Fruit fly (Drosophila melanogaster) whole organism, embryonic: ENCODE results near the gene CheB98a.

Experiments
- Adf1 ChIP-seq: fragments of 200-800 bp; sonication (Bioruptor generic); IDR thresholded peaks from 2 replicates; pipeline ENCODE4 v1.3.6; 2022; ENCODE audit warnings: missing biosample characterization, missing genetic modification characterization
- Atf6 ChIP-seq: fragments of 200-800 bp; sonication (Bioruptor generic); IDR thresholded peaks from 2 replicates; pipeline ENCODE4 v1.3.6; 2022; ENCODE audit warnings: missing biosample characterization, missing genetic modification characterization
- CG10543 ChIP-seq: fragments of 200-800 bp; sonication (Bioruptor generic); optimal IDR thresholded peaks from 3 replicates; lab custom pipeline; 2017; ENCODE audit warnings: missing biosample characterization, mild to moderate bottlenecking, missing genetic modification characterization, moderate library complexity
- CG11504 ChIP-seq: fragments of 200-800 bp; sonication (Bioruptor generic); optimal IDR thresholded peaks from 3 replicates; lab custom pipeline; 2019; ENCODE audit warnings: missing biosample characterization, mild to moderate bottlenecking, missing genetic modification characterization, moderate library complexity
- CG12769 ChIP-seq: fragments of 200-800 bp; sonication (Bioruptor generic); optimal IDR thresholded peaks from 2 replicates; lab custom pipeline; 2019; ENCODE audit warnings: missing biosample characterization, mild to moderate bottlenecking, missing genetic modification characterization, moderate library complexity
- CG13123 ChIP-seq: fragments of 200-800 bp; sonication (Bioruptor generic); optimal IDR thresholded peaks from 2 replicates; lab custom pipeline; 2016; ENCODE audit warnings: missing biosample characterization, missing genetic modification characterization
- CG14860 ChIP-seq: fragments of 200-800 bp; sonication (Bioruptor generic); IDR thresholded peaks from 3 replicates; pipeline ENCODE4 v1.3.6; 2022; ENCODE audit warnings: missing biosample characterization, missing genetic modification characterization; ENCODE audit not compliant: partially characterized antibody
- CG15514 ChIP-seq: fragments of 200-800 bp; sonication (Bioruptor generic); optimal IDR thresholded peaks from 3 replicates; lab custom pipeline; 2017; ENCODE audit warnings: missing biosample characterization, missing genetic modification characterization, mild to moderate bottlenecking, moderate library complexity, missing genetic modification reagents
- CG17385 ChIP-seq: fragments of 200-800 bp; sonication (Bioruptor generic); optimal IDR thresholded peaks from 3 replicates; lab custom pipeline; 2018; ENCODE audit warnings: missing biosample characterization, mild to moderate bottlenecking, missing genetic modification characterization
- CG3065 ChIP-seq: fragments of 200-800 bp; sonication (Bioruptor generic); optimal IDR thresholded peaks from 2 replicates; lab custom pipeline; 2016; ENCODE audit warnings: missing biosample characterization, missing genetic modification characterization
- CG4404 ChIP-seq: fragments of 200-800 bp; sonication (Bioruptor generic); IDR thresholded peaks from 2 replicates; pipeline ENCODE4 v1.3.6; 2022; ENCODE audit warnings: missing biosample characterization, missing genetic modification characterization
- CG7372 ChIP-seq: fragments of 200-800 bp; sonication (Bioruptor generic); IDR thresholded peaks from 2 replicates; pipeline ENCODE4 v1.3.6; 2022; ENCODE audit warnings: missing biosample characterization, missing genetic modification characterization
- CG7745 ChIP-seq: fragments of 200-800 bp; sonication (Bioruptor generic); optimal IDR thresholded peaks from 2 replicates; lab custom pipeline; 2018; ENCODE audit warnings: missing biosample characterization, mild to moderate bottlenecking, missing genetic modification characterization, moderate library complexity
- CG8281 ChIP-seq: fragments of 200-800 bp; sonication (Bioruptor generic); optimal IDR thresholded peaks from 2 replicates; lab custom pipeline; 2018; ENCODE audit warnings: missing biosample characterization, mild to moderate bottlenecking, missing genetic modification characterization, moderate library complexity
- CG9932 ChIP-seq: fragments of 200-800 bp; sonication (Bioruptor generic); IDR thresholded peaks from 2 replicates; pipeline ENCODE4 v1.3.6; 2022; ENCODE audit warnings: missing biosample characterization, missing genetic modification characterization
- CHES-1-like ChIP-seq: fragments of 200-800 bp; sonication (Bioruptor generic); optimal IDR thresholded peaks from 2 replicates; lab custom pipeline; 2016; ENCODE audit warnings: missing biosample characterization, missing genetic modification characterization
- D19A ChIP-seq: fragments of 200-800 bp; optimal IDR thresholded peaks from 3 replicates; lab custom pipeline; 2019; ENCODE audit warnings: missing biosample characterization, mild to moderate bottlenecking, missing genetic modification characterization, moderate library complexity
- Doc3 ChIP-seq: fragments of 200-800 bp; sonication (Bioruptor generic); IDR thresholded peaks from 3 replicates; pipeline ENCODE4 v1.3.6; 2022; ENCODE audit warnings: missing biosample characterization, missing genetic modification characterization; ENCODE audit not compliant: partially characterized antibody
- HLH4C ChIP-seq: fragments of 200-800 bp; sonication (Bioruptor generic); IDR thresholded peaks from 3 replicates; pipeline ENCODE4 v1.3.6; 2022; ENCODE audit warnings: missing biosample characterization, missing genetic modification characterization; ENCODE audit not compliant: partially characterized antibody
- HLHmδ ChIP-seq: fragments of 200-800 bp; sonication (Bioruptor generic); optimal IDR thresholded peaks from 2 replicates; lab custom pipeline; 2018; ENCODE audit warnings: missing biosample characterization, mild to moderate bottlenecking, missing genetic modification characterization, moderate library complexity
- Hey ChIP-seq: fragments of 200-800 bp; sonication (Bioruptor generic); optimal IDR thresholded peaks from 3 replicates; lab custom pipeline; 2018; ENCODE audit warnings: missing biosample characterization, mild to moderate bottlenecking, missing genetic modification characterization
- HmgD ChIP-seq: fragments of 200-800 bp; sonication (Bioruptor generic); optimal IDR thresholded peaks from 3 replicates; lab custom pipeline; 2016; ENCODE audit warnings: missing biosample characterization, missing genetic modification characterization
- Med ChIP-seq: fragments of 200-800 bp; sonication (Bioruptor generic); peaks from one replicate; lab custom pipeline; 2016; ENCODE audit warnings: missing biosample characterization, missing genetic modification characterization, mild to moderate bottlenecking, inconsistent platforms, moderate library complexity
- NfI ChIP-seq: fragments of 200-800 bp; sonication (Bioruptor generic); optimal IDR thresholded peaks from 3 replicates; lab custom pipeline; 2018; ENCODE audit warnings: missing biosample characterization, mild to moderate bottlenecking, missing genetic modification characterization, moderate library complexity
- Ptx1 ChIP-seq: fragments of 200-800 bp; sonication (Bioruptor generic); IDR thresholded peaks from 2 replicates; pipeline ENCODE4 v1.3.6; 2022; ENCODE audit warnings: missing biosample characterization, missing genetic modification characterization
- Rfx ChIP-seq: fragments of 200-800 bp; sonication (Bioruptor generic); IDR thresholded peaks from 2 replicates; pipeline ENCODE4 v1.3.6; 2022; ENCODE audit warnings: missing biosample characterization, missing genetic modification characterization
- abd-A ChIP-seq: fragments of 200-800 bp; sonication (Bioruptor generic); optimal IDR thresholded peaks from 3 replicates; lab custom pipeline; 2019; ENCODE audit warnings: missing biosample characterization, mild to moderate bottlenecking, missing genetic modification characterization, moderate library complexity
- az2 ChIP-seq: fragments of 200-800 bp; sonication (Bioruptor generic); optimal IDR thresholded peaks from 3 replicates; lab custom pipeline; 2016; ENCODE audit warnings: missing biosample characterization, missing genetic modification characterization
- bbx ChIP-seq: fragments of 200-800 bp; sonication (Bioruptor generic); IDR thresholded peaks from 2 replicates; pipeline ENCODE4 v1.3.6; 2022; ENCODE audit warnings: missing biosample characterization, missing genetic modification characterization; ENCODE audit not compliant: partially characterized antibody
- cad ChIP-seq: fragments of >200 bp; optimal IDR thresholded peaks from 2 replicates; lab custom pipeline; 2017; ENCODE audit warnings: missing biosample characterization, missing genetic modification characterization
- crol ChIP-seq: fragments of 200-800 bp; sonication (Bioruptor generic); IDR thresholded peaks from 2 replicates; pipeline ENCODE4 v1.3.6; 2022; ENCODE audit warnings: missing biosample characterization, missing genetic modification characterization
- cwo ChIP-seq: fragments of 200-800 bp; sonication (Bioruptor generic); optimal IDR thresholded peaks from 3 replicates; lab custom pipeline; 2017; ENCODE audit warnings: missing biosample characterization, missing genetic modification characterization, mild to moderate bottlenecking, moderate library complexity, missing genetic modification reagents
- gsb ChIP-seq: fragments of 200-800 bp; sonication (Bioruptor generic); IDR thresholded peaks from 2 replicates; pipeline ENCODE4 v1.3.6; 2022; ENCODE audit warnings: missing biosample characterization, missing genetic modification characterization
- knrl ChIP-seq: fragments of 200-800 bp; sonication (Bioruptor generic); IDR thresholded peaks from 3 replicates; pipeline ENCODE4 v1.3.6; 2022; ENCODE audit warnings: missing biosample characterization, missing genetic modification characterization; ENCODE audit not compliant: partially characterized antibody
- lilli ChIP-seq: fragments of 200-800 bp; sonication (Bioruptor generic); optimal IDR thresholded peaks from 3 replicates; lab custom pipeline; 2016; ENCODE audit warnings: missing biosample characterization, missing genetic modification characterization
- nerfin-1 ChIP-seq: fragments of 200-800 bp; sonication (Bioruptor generic); optimal IDR thresholded peaks from 3 replicates; lab custom pipeline; 2019; ENCODE audit warnings: missing biosample characterization, mild to moderate bottlenecking, missing genetic modification characterization, moderate library complexity
- pros ChIP-seq: fragments of 200-800 bp; sonication (Bioruptor generic); optimal IDR thresholded peaks from 3 replicates; lab custom pipeline; 2019; ENCODE audit warnings: missing biosample characterization, mild to moderate bottlenecking, missing genetic modification characterization, moderate library complexity
- rib ChIP-seq: fragments of 200-800 bp; sonication (Bioruptor generic); IDR thresholded peaks from 2 replicates; pipeline ENCODE4 v1.3.6; 2022; ENCODE audit warnings: missing biosample characterization, missing genetic modification characterization
- row ChIP-seq: fragments of 200-800 bp; sonication (Bioruptor generic); IDR thresholded peaks from 3 replicates; pipeline ENCODE4 v1.3.6; 2022; ENCODE audit warnings: missing biosample characterization, missing genetic modification characterization
- run ChIP-seq: fragments of 200-800 bp; sonication (Bioruptor generic); optimal IDR thresholded peaks from 3 replicates; lab custom pipeline; 2018; ENCODE audit warnings: missing biosample characterization, mild to moderate bottlenecking, missing genetic modification characterization
- seq ChIP-seq: fragments of 200-800 bp; sonication (Bioruptor generic); IDR thresholded peaks from 2 replicates; pipeline ENCODE4 v1.3.6; 2022; ENCODE audit warnings: missing biosample characterization, missing genetic modification characterization
- sim ChIP-seq: fragments of 200-800 bp; sonication (Bioruptor generic); IDR thresholded peaks from 2 replicates; pipeline ENCODE4 v1.3.6; 2022; ENCODE audit warnings: missing biosample characterization, missing genetic modification characterization
- sr ChIP-seq: fragments of 200-800 bp; sonication (Bioruptor generic); IDR thresholded peaks from 3 replicates; pipeline ENCODE4 v1.3.6; 2022; ENCODE audit warnings: missing biosample characterization, missing genetic modification characterization
- tap ChIP-seq: fragments of 200-800 bp; optimal IDR thresholded peaks from 3 replicates; lab custom pipeline; 2019; ENCODE audit warnings: missing biosample characterization, mild to moderate bottlenecking, missing genetic modification characterization, moderate library complexity
- tio ChIP-seq: fragments of 200-800 bp; sonication (Bioruptor generic); optimal IDR thresholded peaks from 2 replicates; lab custom pipeline; 2017; ENCODE audit warnings: missing biosample characterization, missing genetic modification characterization, inconsistent platforms
- vnd ChIP-seq: fragments of 200-800 bp; sonication (Bioruptor generic); IDR thresholded peaks from 3 replicates; pipeline ENCODE4 v1.3.6; 2022; ENCODE audit warnings: missing biosample characterization, missing genetic modification characterization; ENCODE audit not compliant: partially characterized antibody
- vvl ChIP-seq: fragments of 200-800 bp; sonication (Bioruptor generic); IDR thresholded peaks from 2 replicates; pipeline ENCODE4 v1.3.6; 2022; ENCODE audit warnings: missing biosample characterization, missing genetic modification characterization
- wek ChIP-seq: fragments of 200-800 bp; sonication (Bioruptor generic); optimal IDR thresholded peaks from 3 replicates; lab custom pipeline; 2018; ENCODE audit warnings: missing biosample characterization, mild to moderate bottlenecking, missing genetic modification characterization, moderate library complexity
- z ChIP-seq: fragments of 200-800 bp; sonication (Bioruptor generic); IDR thresholded peaks from 3 replicates; pipeline ENCODE4 v1.3.6; 2022; ENCODE audit warnings: missing biosample characterization, missing genetic modification characterization

Gene CheB98a

dm6 chr3R:28845981-28846380 lies 39.5 kb downstream of the CheB98a start:
- TF ChIP-seq CG9932 (GFP tag; lab: Robert Waterston, UW) (peak; percentile 17; the same call in 1 of the 2 replicates), Atf6 (GFP tag; lab: Robert Waterston, UW) (0 out of 2 replicates have a peak, but pooled peaks have one; percentile 11), z (GFP tag; lab: Robert Waterston, UW) (0 out of 3 replicates have a peak, but pooled peaks have one; percentile 38), vnd (0 out of 3 replicates have a peak, but pooled peaks have one; percentile 29), lilli (GFP tag; lab: Kevin White, UChicago) (no peak), abd-A (peak; percentile 74), CG3065 (GFP tag; lab: Kevin White, UChicago) (no peak), Doc3 (GFP tag; lab: Robert Waterston, UW) (no peak), gsb (GFP tag; lab: Robert Waterston, UW) (0 out of 2 replicates have a peak, but pooled peaks have one; percentile 10), CG13123 (GFP tag; lab: Kevin White, UChicago) (no peak), seq (GFP tag; lab: Robert Waterston, UW) (peak; percentile 52; the same call in 1 of the 2 replicates), cwo (GFP tag; lab: Kevin White, UChicago) (peak; percentile 93), crol (GFP tag; lab: Robert Waterston, UW) (peak; percentile 96), wek (GFP tag; lab: Kevin White, UChicago) (no peak), Rfx (GFP tag; lab: Robert Waterston, UW) (0 out of 2 replicates have a peak, but pooled peaks have one; percentile 17), Adf1 (GFP tag; lab: Robert Waterston, UW) (peak; percentile 12; the same call in 1 of the 2 replicates), Ptx1 (GFP tag; lab: Robert Waterston, UW) (peak; percentile 19; the same call in 1 of the 2 replicates), knrl (0 out of 3 replicates have a peak, but pooled peaks have one; percentile 16), run (tag; lab: Kevin White, UChicago) (no peak), CG7372 (GFP tag; lab: Robert Waterston, UW) (0 out of 2 replicates have a peak, but pooled peaks have one; percentile 16), CG14860 (0 out of 3 replicates have a peak, but pooled peaks have one; percentile 31), nerfin-1 (tag; lab: Kevin White, UChicago) (peak; percentile 61), cad (GFP tag; lab: Kevin White, UChicago) (no peak), az2 (GFP tag; lab: Kevin White, UChicago) (no peak), CG12769 (peak; percentile 30), HLH4C (GFP tag; lab: Robert Waterston, UW) (0 out of 3 replicates have a peak, but pooled peaks have one; percentile 8), row (GFP tag; lab: Robert Waterston, UW) (0 out of 3 replicates have a peak, but pooled peaks have one; percentile 19), tio (GFP tag; lab: Kevin White, UChicago) (no peak), CG10543 (peak; percentile 25), tap (tag; lab: Kevin White, UChicago) (no peak), CG7745 (tag; lab: Kevin White, UChicago) (no peak), CG15514 (GFP tag; lab: Kevin White, UChicago) (no peak), Hey (peak; percentile 95), CG17385 (no peak), pros (GFP tag; lab: Kevin White, UChicago) (peak; percentile 54), NfI (GFP tag; lab: Kevin White, UChicago) (no peak), rib (GFP tag; lab: Robert Waterston, UW) (0 out of 2 replicates have a peak, but pooled peaks have one; percentile 28), HLHmδ (no peak), CHES-1-like (GFP tag; lab: Kevin White, UChicago) (no peak), HmgD (GFP tag; lab: Kevin White, UChicago) (no peak), sim (no peak), sr (GFP tag; lab: Robert Waterston, UW) (peak; percentile 33; the same call in 1 of the 3 replicates), CG11504 (tag; lab: Kevin White, UChicago) (peak; percentile 19), CG4404 (GFP tag; lab: Robert Waterston, UW) (no peak), D19A (tag; lab: Kevin White, UChicago) (peak; percentile 26), bbx (peak; percentile 33; the same call in 1 of the 2 replicates), Med (GFP tag; lab: Kevin White, UChicago) (peak; percentile 48), vvl (GFP tag; lab: Robert Waterston, UW) (no peak), CG8281 (tag; lab: Kevin White, UChicago) (no peak)
